Worm (Caenorhabditis elegans) whole organism, young adult: ENCODE data around the gene K06A9.3.
A peak's percentile ranks its signal among the peaks of the same experiment; 100 is the strongest.

ENCODE experiments used
- B0261.1 ChIP-seq: sonication (generic microtip); optimal IDR thresholded peaks from 2 replicates; lab custom pipeline; 2016; ENCODE audit warnings: mild to moderate bottlenecking, missing genetic modification characterization, moderate library complexity, missing compliant biosample characterization
- B0336.3 ChIP-seq: fragments of 200-800 bp; sonication (Bioruptor generic); IDR thresholded peaks from 2 replicates; pipeline ENCODE4 v1.3.6; 2022; ENCODE audit warnings: missing genetic modification characterization, missing compliant biosample characterization
- F39B2.1 ChIP-seq: fragments of 200-800 bp; sonication (Bioruptor generic); IDR thresholded peaks from 2 replicates; pipeline ENCODE4 v1.3.6; 2022; ENCODE audit warnings: missing genetic modification reagents, missing genetic modification characterization, missing compliant biosample characterization
- F55B11.4 ChIP-seq: sonication (generic microtip); optimal IDR thresholded peaks from 2 replicates; lab custom pipeline; 2016; ENCODE audit warnings: missing compliant biosample characterization, missing genetic modification characterization, borderline replicate concordance; ENCODE audit not compliant: insufficient read depth
- F57A8.1 ChIP-seq: fragments of 200-800 bp; sonication (Bioruptor generic); optimal IDR thresholded peaks from 2 replicates; lab custom pipeline; 2018; ENCODE audit warnings: mild to moderate bottlenecking, missing genetic modification characterization, moderate library complexity, missing compliant biosample characterization
- F57C9.4 ChIP-seq: sonication (generic microtip); optimal IDR thresholded peaks from 2 replicates; lab custom pipeline; 2017; ENCODE audit warnings: mild to moderate bottlenecking, missing genetic modification characterization, missing compliant biosample characterization
- K12H6.12 ChIP-seq: fragments of 200-800 bp; sonication (Bioruptor generic); optimal IDR thresholded peaks from 2 replicates; lab custom pipeline; 2018; ENCODE audit warnings: mild to moderate bottlenecking, missing genetic modification characterization, missing compliant biosample characterization
- Y67H2A.10 ChIP-seq: fragments of 200-800 bp; sonication (Bioruptor generic); conservative IDR thresholded peaks from 2 replicates; pipeline ENCODE4 v1.3.6; 2022; ENCODE audit warnings: missing genetic modification reagents, missing genetic modification characterization, missing compliant biosample characterization
- Y95B8A.8 ChIP-seq: fragments of 200-800 bp; sonication (Bioruptor generic); IDR thresholded peaks from 2 replicates; pipeline ENCODE4 v1.3.6; 2022; ENCODE audit warnings: missing genetic modification reagents, missing genetic modification characterization, missing compliant biosample characterization
- atf-7 ChIP-seq: sonication (generic microtip); optimal IDR thresholded peaks from 2 replicates; lab custom pipeline; 2017; ENCODE audit warnings: mild to moderate bottlenecking, missing genetic modification characterization, missing compliant biosample characterization
- attf-3 ChIP-seq: fragments of 200-800 bp; sonication (Bioruptor generic); conservative IDR thresholded peaks from 2 replicates; pipeline ENCODE4 v1.3.6; 2022; ENCODE audit warnings: missing genetic modification reagents, missing genetic modification characterization, missing compliant biosample characterization
- attf-5 ChIP-seq: fragments of 200-800 bp; sonication (Bioruptor generic); optimal IDR thresholded peaks from 2 replicates; lab custom pipeline; 2018; ENCODE audit warnings: mild to moderate bottlenecking, missing genetic modification characterization, missing compliant biosample characterization
- ccch-3 ChIP-seq: fragments of 200-800 bp; sonication (Bioruptor generic); optimal IDR thresholded peaks from 2 replicates; lab custom pipeline; 2018; ENCODE audit warnings: mild to moderate bottlenecking, missing genetic modification characterization, missing compliant biosample characterization
- cebp-1 ChIP-seq, 2 experiments: fragments of 200-800 bp in 1 of 2; sonication (Bioruptor generic) in 1 of 2; sonication (generic microtip) in 1 of 2; IDR thresholded peaks in 1 of 2; optimal IDR thresholded peaks in 1 of 2; 2 replicates each; pipeline versions ENCODE4 v1.3.6 to Lab custom; 2017 to 2022; ENCODE audit warnings: missing compliant biosample characterization in 2 of 2, missing genetic modification characterization in 2 of 2, mild to moderate bottlenecking in 1 of 2, missing genetic modification reagents in 1 of 2, moderate library complexity in 1 of 2
- ceh-100 ChIP-seq: fragments of 200-800 bp; sonication (Bioruptor generic); IDR thresholded peaks from 2 replicates; pipeline ENCODE4 v1.3.6; 2022; ENCODE audit warnings: missing genetic modification reagents, missing genetic modification characterization, missing compliant biosample characterization
- die-1 ChIP-seq: sonication (generic microtip); optimal IDR thresholded peaks from 2 replicates; lab custom pipeline; 2016; ENCODE audit warnings: missing genotype, mild to moderate bottlenecking, missing genetic modification characterization, missing compliant biosample characterization
- egl-44 ChIP-seq: fragments of 200-800 bp; sonication (Bioruptor generic); IDR thresholded peaks from 2 replicates; pipeline ENCODE4 v1.3.6; 2022; ENCODE audit warnings: missing genetic modification reagents, missing genetic modification characterization, missing compliant biosample characterization
- fkh-3 ChIP-seq: sonication (generic microtip); optimal IDR thresholded peaks from 2 replicates; lab custom pipeline; 2016; ENCODE audit warnings: mild to moderate bottlenecking, missing genetic modification characterization, missing compliant biosample characterization
- him-1 ChIP-seq: sonication (generic microtip); optimal IDR thresholded peaks from 2 replicates; lab custom pipeline; 2016; ENCODE audit warnings: missing genotype, missing genetic modification reagents, missing genetic modification characterization, missing compliant biosample characterization
- hlh-26 ChIP-seq: fragments of 200-800 bp; sonication (Bioruptor generic); conservative IDR thresholded peaks from 2 replicates; pipeline ENCODE4 v1.3.6; 2022; ENCODE audit warnings: missing genetic modification reagents, missing genetic modification characterization, missing compliant biosample characterization
- hmg-1.2 ChIP-seq: fragments of 200-800 bp; sonication (Bioruptor generic); IDR thresholded peaks from 2 replicates; pipeline ENCODE4 v1.3.6; 2022; ENCODE audit warnings: missing genetic modification reagents, missing genetic modification characterization, missing compliant biosample characterization
- hrde-1 ChIP-seq: sonication (generic microtip); optimal IDR thresholded peaks from 2 replicates; lab custom pipeline; 2016; ENCODE audit warnings: missing genetic modification characterization, mild to moderate bottlenecking, missing compliant biosample characterization, moderate library complexity, missing genotype, missing genetic modification reagents, borderline replicate concordance
- lin-26 ChIP-seq: fragments of 200-800 bp; sonication (Bioruptor generic); IDR thresholded peaks from 2 replicates; pipeline ENCODE4 v1.3.6; 2022; ENCODE audit warnings: missing genetic modification reagents, missing genetic modification characterization, missing compliant biosample characterization
- lin-35 ChIP-seq, 3 experiments: fragments of 150-350 bp in 2 of 3; sonication (generic microtip) in 1 of 3; optimal IDR thresholded peaks; 2 replicates each; lab custom pipeline; 2014 to 2018; ENCODE audit warnings: missing biosample characterization in 3 of 3, missing genetic modification characterization in 3 of 3, missing genetic modification reagents in 3 of 3
- lin-40 ChIP-seq: sonication (generic microtip); optimal IDR thresholded peaks from 2 replicates; lab custom pipeline; 2016; ENCODE audit warnings: missing genetic modification characterization, mild to moderate bottlenecking, missing compliant biosample characterization, missing genotype, missing genetic modification reagents
- lir-1 ChIP-seq: fragments of 200-800 bp; sonication (Bioruptor generic); conservative IDR thresholded peaks from 2 replicates; pipeline ENCODE4 v1.3.6; 2022; ENCODE audit warnings: missing genetic modification reagents, missing genetic modification characterization, missing compliant biosample characterization
- lsy-27 ChIP-seq: sonication (generic microtip); optimal IDR thresholded peaks from 2 replicates; lab custom pipeline; 2017; ENCODE audit warnings: missing genetic modification characterization, mild to moderate bottlenecking, missing compliant biosample characterization, antibody characterized with exemption, missing genotype, borderline replicate concordance; ENCODE audit not compliant: insufficient read depth
- madf-6 ChIP-seq: fragments of 200-800 bp; sonication (Bioruptor generic); IDR thresholded peaks from 2 replicates; pipeline ENCODE4 v1.3.6; 2022; ENCODE audit warnings: missing genetic modification reagents, missing genetic modification characterization, missing compliant biosample characterization
- mel-28 ChIP-seq: sonication (generic microtip); optimal IDR thresholded peaks from 2 replicates; lab custom pipeline; 2016; ENCODE audit warnings: borderline replicate concordance, mild to moderate bottlenecking, missing genetic modification characterization, missing compliant biosample characterization
- mes-4 ChIP-seq: sonication (generic microtip); optimal IDR thresholded peaks from 2 replicates; lab custom pipeline; 2016; ENCODE audit warnings: missing genotype, missing genetic modification characterization, missing compliant biosample characterization
- nfya-2 ChIP-seq: fragments of 200-800 bp; sonication (Bioruptor generic); IDR thresholded peaks from 2 replicates; pipeline ENCODE4 v1.3.6; 2022; ENCODE audit warnings: missing genetic modification reagents, missing genetic modification characterization, missing compliant biosample characterization
- nfyb-1 ChIP-seq: fragments of 200-800 bp; sonication (Bioruptor generic); IDR thresholded peaks from 2 replicates; pipeline ENCODE4 v1.3.6; 2022; ENCODE audit warnings: missing genetic modification reagents, missing genetic modification characterization, missing compliant biosample characterization
- nhr-27 ChIP-seq: fragments of 200-800 bp; sonication (Bioruptor generic); optimal IDR thresholded peaks from 2 replicates; lab custom pipeline; 2018; ENCODE audit warnings: mild to moderate bottlenecking, missing genetic modification characterization, moderate library complexity, missing compliant biosample characterization
- nhr-80 ChIP-seq: sonication (generic microtip); optimal IDR thresholded peaks from 2 replicates; lab custom pipeline; 2016; ENCODE audit warnings: missing genetic modification characterization, missing compliant biosample characterization
- nhr-90 ChIP-seq: sonication (generic microtip); optimal IDR thresholded peaks from 2 replicates; lab custom pipeline; 2016; ENCODE audit warnings: missing genotype, mild to moderate bottlenecking, missing genetic modification characterization, missing compliant biosample characterization
- rcor-1 ChIP-seq: fragments of 200-800 bp; sonication (Bioruptor generic); IDR thresholded peaks from 2 replicates; pipeline ENCODE4 v1.3.6; 2022; ENCODE audit warnings: missing genetic modification reagents, missing genetic modification characterization, missing compliant biosample characterization
- rpc-1 ChIP-seq, 2 experiments: fragments of 150-350 bp in 1 of 2; sonication (generic microtip) in 1 of 2; optimal IDR thresholded peaks; 2 replicates each; lab custom pipeline; 2014 to 2018; ENCODE audit warnings: missing biosample characterization in 1 of 2, missing genetic modification characterization in 1 of 2, missing genetic modification reagents in 1 of 2, missing genotype in 1 of 2
- sea-2 ChIP-seq: fragments of 200-800 bp; sonication (Bioruptor generic); IDR thresholded peaks from 2 replicates; pipeline ENCODE4 v1.3.6; 2022; ENCODE audit warnings: missing genetic modification characterization, missing compliant biosample characterization
- sptf-2 ChIP-seq: fragments of 200-800 bp; sonication (Bioruptor generic); optimal IDR thresholded peaks from 2 replicates; lab custom pipeline; 2018; ENCODE audit warnings: mild to moderate bottlenecking, missing genetic modification characterization, missing compliant biosample characterization
- unc-130 ChIP-seq: sonication (generic microtip); optimal IDR thresholded peaks from 2 replicates; lab custom pipeline; 2016; ENCODE audit warnings: missing genetic modification reagents, missing genetic modification characterization, missing compliant biosample characterization
- xnd-1 ChIP-seq: sonication (generic microtip); optimal IDR thresholded peaks from 2 replicates; lab custom pipeline; 2016; ENCODE audit warnings: missing genotype, missing genetic modification reagents, missing genetic modification characterization, missing compliant biosample characterization
- zim-3 ChIP-seq: sonication (generic microtip); optimal IDR thresholded peaks from 2 replicates; lab custom pipeline; 2017; ENCODE audit warnings: mild to moderate bottlenecking, missing genetic modification characterization, moderate library complexity, missing compliant biosample characterization
- ztf-3 ChIP-seq: fragments of 200-800 bp; sonication (Bioruptor generic); optimal IDR thresholded peaks from 2 replicates; lab custom pipeline; 2018; ENCODE audit warnings: mild to moderate bottlenecking, missing genetic modification characterization, missing compliant biosample characterization
- ztf-6 ChIP-seq: fragments of 200-800 bp; sonication (Bioruptor generic); IDR thresholded peaks from 2 replicates; pipeline ENCODE4 v1.3.6; 2022; ENCODE audit warnings: missing genetic modification reagents, missing genetic modification characterization, missing compliant biosample characterization

K06A9.3 gene

ce11 chrX:1508507-1508906 lies 26.7 kb downstream of the K06A9.3 start:
- TF ChIP-seq B0336.3 (GFP tag; lab: Robert Waterston, UW) (0 out of 2 replicates have a peak, but pooled peaks have one; percentile 16), lin-26 (GFP tag; lab: Robert Waterston, UW) (peak; percentile 62; the same call in 1 of the 2 replicates)
- TF ChIP-seq, all 124 proteins: peak for 2; not testable (repeated sequence) for 122

ce11 chrX:1504529-1505080 lies 30.6 kb downstream of the K06A9.3 start:
- TF ChIP-seq ceh-100 (GFP tag; lab: Robert Waterston, UW) (no peak), lir-1 (GFP tag; lab: Robert Waterston, UW) (peak; percentile 47; the same call in 1 of the 2 replicates), fkh-3 (tag; lab: Kevin White, UChicago) (no peak), F55B11.4 (tag; lab: Kevin White, UChicago) (no peak), nfyb-1 (GFP tag; lab: Robert Waterston, UW) (peak; percentile 50; the same call in 1 of the 2 replicates), hlh-26 (GFP tag; lab: Robert Waterston, UW) (no peak), nfya-2 (no peak), xnd-1 (tag; lab: Kevin White, UChicago) (no peak), atf-7 (tag; lab: Kevin White, UChicago) (peak; percentile 58), zim-3 (tag; lab: Kevin White, UChicago) (no peak), F57A8.1 (GFP tag; lab: Kevin White, UChicago) (no peak), F57C9.4 (no peak), nhr-80 (tag; lab: Kevin White, UChicago) (peak; percentile 46), K12H6.12 (tag; lab: Kevin White, UChicago) (no peak), attf-5 (GFP tag; lab: Kevin White, UChicago) (peak; percentile 35), ztf-6 (no peak), B0261.1 (tag; lab: Kevin White, UChicago) (no peak), Y67H2A.10 (GFP tag; lab: Robert Waterston, UW) (0 out of 2 replicates have a peak, but pooled peaks have one; percentile 7), lin-40 (peak; percentile 76), mel-28 (tag; lab: Kevin White, UChicago) (no peak), F39B2.1 (GFP tag; lab: Robert Waterston, UW) (no peak), mes-4 (tag; lab: Kevin White, UChicago) (no peak), lin-35 (GFP tag; optimal IDR thresholded peaks at IDR 0.05; lab: Kevin White, UChicago) (peak in 1 of 3 experiments; percentile 33), him-1 (tag; lab: Kevin White, UChicago) (no peak), hmg-1.2 (no peak), sea-2 (no peak), lsy-27 (no peak), die-1 (tag; lab: Kevin White, UChicago) (no peak), nhr-90 (tag; lab: Kevin White, UChicago) (peak; percentile 34), egl-44 (GFP tag; lab: Robert Waterston, UW) (peak; percentile 62; the same call in 1 of the 2 replicates), cebp-1 (GFP tag; IDR thresholded peaks at IDR 0.05; lab: Robert Waterston, UW) (no peak; the same call in 1 of the 2 replicates), cebp-1 (tag; optimal IDR thresholded peaks at IDR 0.05; lab: Kevin White, UChicago) (peak; percentile 62), hrde-1 (no peak), unc-130 (GFP tag; lab: Kevin White, UChicago) (no peak), madf-6 (GFP tag; lab: Robert Waterston, UW) (no peak), nhr-27 (tag; lab: Kevin White, UChicago) (no peak), Y95B8A.8 (GFP tag; lab: Robert Waterston, UW) (no peak), sptf-2 (GFP tag; lab: Kevin White, UChicago) (no peak), ztf-3 (GFP tag; lab: Kevin White, UChicago) (no peak), attf-3 (GFP tag; lab: Robert Waterston, UW) (no peak; the same call in 1 of the 2 replicates), ccch-3 (GFP tag; lab: Kevin White, UChicago) (no peak), rcor-1 (no peak; the same call in 1 of the 2 replicates), rpc-1 (optimal IDR thresholded peaks at IDR 0.05; lab: Kevin White, UChicago) (no peak), rpc-1 (tag; optimal IDR thresholded peaks at IDR 0.05; lab: Kevin White, UChicago) (no peak)
